Fruit fly (Drosophila melanogaster): ENCODE data around the gene CG5921.

CG5921 gene

dm6 chrX:6077043-6077547 is 26.5 kb downstream of the CG5921 start:
- peak; percentile 57 for TF ChIP-seq CG17801 (GFP tag; optimal IDR thresholded peaks at IDR 0.05; ENCODE audit: partially characterized antibody)

DNA sequence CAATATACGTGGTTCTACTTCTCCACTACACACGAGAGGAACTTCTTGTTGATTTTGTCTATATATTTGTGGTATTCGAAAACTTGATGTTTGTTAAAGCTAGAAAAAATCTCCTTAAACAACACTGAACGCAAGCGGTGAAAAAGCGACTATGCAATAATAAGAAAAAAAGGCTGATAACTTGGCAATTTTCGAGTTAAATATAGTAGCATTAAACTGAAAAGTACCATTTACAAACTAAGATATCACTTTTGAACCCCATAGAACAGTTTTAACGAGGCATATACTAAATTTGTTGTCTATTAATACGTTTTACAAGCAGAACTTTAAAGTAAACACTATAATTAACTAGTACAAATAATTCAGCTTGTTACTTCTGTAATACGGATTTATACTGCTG is 27.1 kb downstream of the CG5921 start, which contains the start of gene CG4666:
CG4666 (minus strand) TSS at position 101 of the 400 bp plus-strand sequence.
- TF ChIP-seq CG17801 (GFP tag; optimal IDR thresholded peaks at IDR 0.05; ENCODE audit: partially characterized antibody): no peak

- no peak for TF ChIP-seq CG17801 (GFP tag; optimal IDR thresholded peaks at IDR 0.05; ENCODE audit: partially characterized antibody)
Measured at dm6 chrX:6081296-6081695, 30.7 kb downstream of the CG5921 start, which contains the start of gene CG4660. CG4660 (minus strand) TSS chrX:6081372.

dm6 chrX:6089679-6090460 is 39.2 kb downstream of the CG5921 start, which contains the start of gene raptor:
raptor (minus strand) TSS chrX:6090201.
- TF ChIP-seq CG17801 (GFP tag; optimal IDR thresholded peaks at IDR 0.05; ENCODE audit: partially characterized antibody): no peak

DNA sequence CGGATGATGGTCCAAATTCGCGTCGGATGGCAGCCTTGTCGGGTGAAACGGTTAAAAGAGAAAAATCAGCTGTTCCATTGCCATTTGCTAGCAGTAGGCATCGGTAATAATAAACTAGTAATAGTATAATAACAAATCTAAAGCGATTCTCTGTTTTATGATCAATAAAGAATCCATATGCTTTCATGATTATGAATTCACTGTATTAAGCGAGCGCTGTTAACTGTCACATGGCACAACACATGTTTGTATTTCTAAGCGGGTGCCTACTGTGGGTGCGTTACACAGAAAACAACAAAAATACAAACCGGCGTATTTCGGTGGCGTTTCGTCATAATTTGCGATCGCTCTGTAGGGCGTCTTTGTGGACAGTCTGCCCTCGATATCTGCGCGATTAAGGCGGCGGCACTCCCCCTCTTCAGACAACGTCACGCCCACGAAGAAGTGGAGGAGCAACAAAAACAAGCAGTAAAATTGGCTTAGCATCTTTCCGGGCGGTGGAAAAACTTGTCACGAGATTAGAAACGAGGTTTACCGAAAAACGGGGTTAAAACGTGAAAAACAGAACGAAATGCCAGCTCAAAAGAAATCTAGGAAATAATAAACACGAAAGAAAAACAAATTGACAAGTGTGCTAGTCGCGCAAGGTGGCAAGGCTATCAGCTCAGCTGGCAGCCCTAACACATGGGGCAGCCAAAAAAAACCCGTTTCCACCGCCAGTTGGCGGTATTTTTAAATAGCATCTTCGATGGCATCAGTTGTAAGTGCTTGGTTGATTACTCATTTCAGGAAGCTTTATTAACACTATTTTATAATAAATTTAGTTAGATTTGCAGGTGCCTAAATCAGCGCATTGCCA is 40.4 kb downstream of the CG5921 start, which contains the start of the genes Nep1 and Mipp2:
Nep1 (plus strand) TSS at position 397 of the 859 bp plus-strand sequence.
Mipp2 (minus strand) TSS at position 663 of the 859 bp plus-strand sequence.
- TF ChIP-seq CG17801 (GFP tag; optimal IDR thresholded peaks at IDR 0.05; ENCODE audit: partially characterized antibody): peak; percentile 55

DNA sequence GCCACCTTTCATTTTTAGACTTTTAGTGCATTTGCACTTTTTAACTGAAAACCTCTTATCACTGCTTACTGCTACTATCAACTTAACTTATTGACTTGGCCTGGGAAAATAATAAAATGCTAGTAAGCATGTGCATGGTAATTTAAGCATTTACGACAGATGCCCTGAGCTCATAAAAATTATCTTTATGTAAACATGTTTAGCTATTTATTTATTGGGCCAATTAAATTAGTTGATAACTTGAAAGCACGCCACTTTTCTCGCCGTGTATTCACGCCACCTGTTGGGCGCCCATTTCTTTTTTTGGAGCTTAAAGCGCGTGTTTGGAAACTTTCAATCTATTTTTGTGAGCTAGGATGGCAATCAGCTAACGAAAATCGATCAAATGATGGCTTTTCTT is 41.6 kb downstream of the CG5921 start:
- peak; percentile 10 for TF ChIP-seq CG17801 (GFP tag; optimal IDR thresholded peaks at IDR 0.05; ENCODE audit: partially characterized antibody)

dm6 chrX:6094078-6094477 is 43.5 kb downstream of the CG5921 start:
- no peak for TF ChIP-seq CG17801 (GFP tag; optimal IDR thresholded peaks at IDR 0.05; ENCODE audit: partially characterized antibody)

DNA sequence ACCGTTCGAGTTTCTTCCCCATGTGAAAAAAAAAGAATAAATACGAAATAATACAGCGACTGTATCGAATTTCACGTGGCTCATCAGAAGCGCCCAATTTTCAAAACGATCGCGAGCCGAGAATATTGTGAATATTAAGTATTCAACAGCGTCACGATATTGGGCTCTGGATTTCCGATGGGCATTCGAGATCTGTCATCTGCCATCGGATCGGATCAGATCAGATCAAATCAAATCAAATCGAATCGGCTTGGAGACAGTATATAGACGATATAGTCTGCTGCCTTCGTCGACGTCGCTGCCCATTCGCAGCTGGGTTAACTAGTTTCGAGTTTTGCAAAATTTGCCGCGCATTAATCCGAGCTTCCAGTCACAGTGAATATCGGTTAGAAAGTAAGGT is 44.0 kb downstream of the CG5921 start:
- no peak for TF ChIP-seq CG17801 (GFP tag; optimal IDR thresholded peaks at IDR 0.05; ENCODE audit: partially characterized antibody)

DNA sequence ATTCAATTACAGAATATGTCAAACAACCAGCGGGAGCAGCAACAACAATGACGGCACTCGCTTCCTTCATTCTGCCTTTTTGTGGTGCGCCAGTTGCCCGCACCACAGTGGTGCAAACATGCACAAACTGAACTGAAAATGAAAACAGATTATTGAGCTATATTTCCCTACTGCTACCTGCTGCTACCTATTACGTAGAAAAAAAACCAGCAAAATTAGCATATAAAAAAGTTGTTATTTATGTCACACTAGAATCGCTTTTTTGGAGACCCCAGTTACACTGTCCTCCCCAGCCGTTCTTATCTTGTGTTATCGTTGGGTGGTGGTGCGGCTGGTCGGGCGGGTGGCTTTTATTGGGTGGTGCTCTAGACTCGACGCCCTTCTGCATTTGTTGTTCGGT is 47.0 kb downstream of the CG5921 start:
- no peak for TF ChIP-seq CG17801 (GFP tag; optimal IDR thresholded peaks at IDR 0.05; ENCODE audit: partially characterized antibody)

DNA sequence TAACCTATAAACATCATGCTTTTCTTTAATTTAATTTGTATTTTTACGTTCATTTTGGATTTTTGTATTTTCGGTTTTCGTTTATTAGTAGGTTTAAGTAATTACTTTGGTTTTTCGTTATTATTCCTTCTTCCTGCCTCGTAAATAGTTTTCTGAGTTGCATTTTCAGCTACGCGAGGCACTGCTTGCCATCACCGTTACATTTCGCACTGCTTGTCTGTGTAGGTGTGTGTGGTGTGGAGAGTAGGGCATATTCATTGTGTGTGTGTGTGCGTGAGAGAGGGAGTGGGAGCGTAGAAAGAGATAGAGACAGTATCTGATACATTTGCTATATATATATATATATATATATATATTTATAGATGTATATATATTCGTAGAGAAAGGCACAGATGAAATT is 54.1 kb downstream of the CG5921 start:
- TF ChIP-seq CG17801 (GFP tag; optimal IDR thresholded peaks at IDR 0.05; ENCODE audit: partially characterized antibody): no peak

- TF ChIP-seq CG17801 (GFP tag; optimal IDR thresholded peaks at IDR 0.05; ENCODE audit: partially characterized antibody): no peak
Measured at dm6 chrX:6109872-6110271, 59.2 kb downstream of the CG5921 start.

Measured in ovary, adult (tissue).